Fruit fly (Drosophila melanogaster) whole organism, embryonic: ENCODE data around the gene Acp26Aa.
A peak's percentile ranks its signal among the peaks of the same experiment; 100 is the strongest.

Experiments
- ATbp ChIP-seq: fragments of 200-800 bp; sonication (Bioruptor generic); optimal IDR thresholded peaks from 2 replicates; lab custom pipeline; 2017; ENCODE audit warnings: missing biosample characterization, mild to moderate bottlenecking, missing genetic modification characterization, missing genetic modification reagents
- B-H1 ChIP-seq: fragments of 200-800 bp; sonication (Bioruptor generic); IDR thresholded peaks from 3 replicates; pipeline ENCODE4 v1.3.6; 2022; ENCODE audit warnings: missing biosample characterization, missing genetic modification characterization
- CG10462 ChIP-seq: fragments of 200-800 bp; sonication (Bioruptor generic); optimal IDR thresholded peaks from 2 replicates; lab custom pipeline; 2016; ENCODE audit warnings: missing biosample characterization, missing genetic modification characterization
- CG11093 ChIP-seq: fragments of 200-800 bp; sonication (Bioruptor generic); IDR thresholded peaks from 3 replicates; pipeline ENCODE4 v1.3.6; 2022; ENCODE audit warnings: missing biosample characterization, missing genetic modification characterization
- CG12769 ChIP-seq: fragments of 200-800 bp; sonication (Bioruptor generic); optimal IDR thresholded peaks from 2 replicates; lab custom pipeline; 2019; ENCODE audit warnings: missing biosample characterization, mild to moderate bottlenecking, missing genetic modification characterization, moderate library complexity
- CG13424 ChIP-seq: fragments of 200-800 bp; sonication (Bioruptor generic); optimal IDR thresholded peaks from 2 replicates; lab custom pipeline; 2019; ENCODE audit warnings: missing biosample characterization, mild to moderate bottlenecking, missing genetic modification characterization, moderate library complexity
- CG13624 ChIP-seq: fragments of 200-800 bp; sonication (Bioruptor generic); optimal IDR thresholded peaks from 2 replicates; lab custom pipeline; 2016; ENCODE audit warnings: missing biosample characterization, missing genetic modification characterization
- CG15514 ChIP-seq: fragments of 200-800 bp; sonication (Bioruptor generic); optimal IDR thresholded peaks from 3 replicates; lab custom pipeline; 2017; ENCODE audit warnings: missing biosample characterization, missing genetic modification characterization, mild to moderate bottlenecking, moderate library complexity, missing genetic modification reagents
- CG17829 ChIP-seq: fragments of 200-800 bp; optimal IDR thresholded peaks from 2 replicates; lab custom pipeline; 2019; ENCODE audit warnings: missing biosample characterization, mild to moderate bottlenecking, missing genetic modification characterization, moderate library complexity
- CG2678 ChIP-seq: fragments of 200-800 bp; sonication (Bioruptor generic); optimal IDR thresholded peaks from 3 replicates; lab custom pipeline; 2019; ENCODE audit warnings: missing biosample characterization, mild to moderate bottlenecking, missing genetic modification characterization, moderate library complexity
- CG3065 ChIP-seq: fragments of 200-800 bp; sonication (Bioruptor generic); optimal IDR thresholded peaks from 2 replicates; lab custom pipeline; 2016; ENCODE audit warnings: missing biosample characterization, missing genetic modification characterization
- CG31441 ChIP-seq: fragments of 200-800 bp; sonication (Bioruptor generic); IDR thresholded peaks from 2 replicates; pipeline ENCODE4 v1.3.6; 2022; ENCODE audit warnings: missing biosample characterization, missing genetic modification characterization
- CG4282 ChIP-seq: fragments of 200-800 bp; sonication (Bioruptor generic); optimal IDR thresholded peaks from 2 replicates; lab custom pipeline; 2016; ENCODE audit warnings: missing biosample characterization, missing genetic modification characterization
- CG7357 ChIP-seq: fragments of 200-800 bp; sonication (Bioruptor generic); IDR thresholded peaks from 3 replicates; pipeline ENCODE4 v1.3.6; 2022; ENCODE audit warnings: missing biosample characterization, missing genetic modification characterization
- CG7987 ChIP-seq: fragments of 200-800 bp; sonication (Bioruptor generic); optimal IDR thresholded peaks from 2 replicates; lab custom pipeline; 2018; ENCODE audit warnings: missing biosample characterization, mild to moderate bottlenecking, missing genetic modification characterization, moderate library complexity
- CG8290 ChIP-seq, 3 experiments: fragments of 200-800 bp; sonication (Bioruptor generic); optimal IDR thresholded peaks; 2 replicates each; lab custom pipeline; 2016 to 2019; ENCODE audit warnings: missing biosample characterization in 3 of 3, missing genetic modification characterization in 3 of 3, mild to moderate bottlenecking in 2 of 3, moderate library complexity in 1 of 3
- CG9437 ChIP-seq: fragments of 200-800 bp; sonication (Bioruptor generic); optimal IDR thresholded peaks from 2 replicates; lab custom pipeline; 2018; ENCODE audit warnings: missing biosample characterization, mild to moderate bottlenecking, missing genetic modification characterization
- CG9609 ChIP-seq: fragments of 200-800 bp; sonication (Bioruptor generic); optimal IDR thresholded peaks from 3 replicates; lab custom pipeline; 2016; ENCODE audit warnings: missing biosample characterization, missing genetic modification characterization
- CHES-1-like ChIP-seq: fragments of 200-800 bp; sonication (Bioruptor generic); optimal IDR thresholded peaks from 2 replicates; lab custom pipeline; 2016; ENCODE audit warnings: missing biosample characterization, missing genetic modification characterization
- Deaf1 ChIP-seq: fragments of 200-800 bp; optimal IDR thresholded peaks from 3 replicates; lab custom pipeline; 2019; ENCODE audit warnings: missing biosample characterization, mild to moderate bottlenecking, missing genetic modification characterization, moderate library complexity
- Dp ChIP-seq: fragments of 200-800 bp; sonication (Bioruptor generic); optimal IDR thresholded peaks from 2 replicates; lab custom pipeline; 2018; ENCODE audit warnings: missing biosample characterization, mild to moderate bottlenecking, missing genetic modification characterization, moderate library complexity
- Drgx ChIP-seq: fragments of 200-800 bp; sonication (Bioruptor generic); IDR thresholded peaks from 2 replicates; pipeline ENCODE4 v1.3.6; 2022; ENCODE audit warnings: missing biosample characterization, missing genetic modification characterization
- Eip74EF ChIP-seq, 2 experiments: fragments of 200-800 bp in 1 of 2; fragments of >200 bp in 1 of 2; sonication (Bioruptor generic) in 1 of 2; optimal IDR thresholded peaks; 2 replicates each; lab custom pipeline; 2017 to 2019; ENCODE audit warnings: missing biosample characterization in 2 of 2, missing genetic modification characterization in 2 of 2, mild to moderate bottlenecking in 1 of 2, moderate library complexity in 1 of 2
- HmgD ChIP-seq: fragments of 200-800 bp; sonication (Bioruptor generic); optimal IDR thresholded peaks from 3 replicates; lab custom pipeline; 2016; ENCODE audit warnings: missing biosample characterization, missing genetic modification characterization
- Hmx ChIP-seq: fragments of 200-800 bp; sonication (Bioruptor generic); optimal IDR thresholded peaks from 2 replicates; lab custom pipeline; 2016; ENCODE audit warnings: missing biosample characterization, missing genetic modification characterization
- Hr3 ChIP-seq: fragments of 200-800 bp; sonication (Bioruptor generic); optimal IDR thresholded peaks from 3 replicates; lab custom pipeline; 2016; ENCODE audit warnings: missing biosample characterization, missing genetic modification characterization
- Hr51 ChIP-seq, 2 experiments: fragments of 200-800 bp; sonication (Bioruptor generic); optimal IDR thresholded peaks; 2 replicates in 1 of 2; 3 replicates in 1 of 2; lab custom pipeline; 2016 to 2018; ENCODE audit warnings: missing biosample characterization in 2 of 2, missing genetic modification characterization in 2 of 2, mild to moderate bottlenecking in 1 of 2, moderate library complexity in 1 of 2
- Lpt ChIP-seq: fragments of >200 bp; optimal IDR thresholded peaks from 2 replicates; lab custom pipeline; 2018; ENCODE audit warnings: missing biosample characterization, missing genetic modification characterization
- Med ChIP-seq: fragments of 200-800 bp; sonication (Bioruptor generic); peaks from one replicate; lab custom pipeline; 2016; ENCODE audit warnings: missing biosample characterization, missing genetic modification characterization, mild to moderate bottlenecking, inconsistent platforms, moderate library complexity
- Sry-β ChIP-seq: fragments of 200-800 bp; sonication (Bioruptor generic); optimal IDR thresholded peaks from 2 replicates; lab custom pipeline; 2018; ENCODE audit warnings: missing biosample characterization, mild to moderate bottlenecking, missing genetic modification characterization, moderate library complexity
- abd-A ChIP-seq: fragments of 200-800 bp; sonication (Bioruptor generic); optimal IDR thresholded peaks from 3 replicates; lab custom pipeline; 2019; ENCODE audit warnings: missing biosample characterization, mild to moderate bottlenecking, missing genetic modification characterization, moderate library complexity
- chinmo ChIP-seq: fragments of 200-800 bp; sonication (Bioruptor generic); IDR thresholded peaks from 4 replicates; pipeline ENCODE4 v1.3.6; 2022; ENCODE audit warnings: missing biosample characterization, missing genetic modification characterization; ENCODE audit not compliant: partially characterized antibody
- crc ChIP-seq: fragments of 200-800 bp; sonication (Bioruptor generic); optimal IDR thresholded peaks from 2 replicates; lab custom pipeline; 2016; ENCODE audit warnings: missing biosample characterization, missing genetic modification characterization
- ems ChIP-seq: fragments of 200-800 bp; sonication (Bioruptor generic); optimal IDR thresholded peaks from 3 replicates; lab custom pipeline; 2016; ENCODE audit warnings: missing biosample characterization, missing genetic modification characterization
- en ChIP-seq: fragments of 200-800 bp; sonication (Bioruptor generic); optimal IDR thresholded peaks from 2 replicates; lab custom pipeline; 2016; ENCODE audit warnings: missing biosample characterization, missing genetic modification characterization
- exex ChIP-seq: fragments of 200-800 bp; sonication (Bioruptor generic); optimal IDR thresholded peaks from 4 replicates; lab custom pipeline; 2018; ENCODE audit warnings: missing biosample characterization, mild to moderate bottlenecking, missing genetic modification characterization, moderate library complexity
- fru ChIP-seq: fragments of >200 bp; optimal IDR thresholded peaks from 2 replicates; lab custom pipeline; 2017
- gsb-n ChIP-seq: fragments of 200-800 bp; sonication (Bioruptor generic); optimal IDR thresholded peaks from 3 replicates; lab custom pipeline; 2018; ENCODE audit warnings: missing biosample characterization, mild to moderate bottlenecking, missing genetic modification characterization
- lilli ChIP-seq: fragments of 200-800 bp; sonication (Bioruptor generic); optimal IDR thresholded peaks from 3 replicates; lab custom pipeline; 2016; ENCODE audit warnings: missing biosample characterization, missing genetic modification characterization
- nerfin-1 ChIP-seq: fragments of 200-800 bp; sonication (Bioruptor generic); optimal IDR thresholded peaks from 3 replicates; lab custom pipeline; 2019; ENCODE audit warnings: missing biosample characterization, mild to moderate bottlenecking, missing genetic modification characterization, moderate library complexity
- nom ChIP-seq: fragments of 200-800 bp; sonication (Bioruptor generic); optimal IDR thresholded peaks from 2 replicates; lab custom pipeline; 2017; ENCODE audit warnings: missing biosample characterization, missing genetic modification characterization, mild to moderate bottlenecking, moderate library complexity, missing genetic modification reagents
- oc ChIP-seq: fragments of 200-800 bp; sonication (Bioruptor generic); optimal IDR thresholded peaks from 2 replicates; lab custom pipeline; 2018; ENCODE audit warnings: missing biosample characterization, mild to moderate bottlenecking, missing genetic modification characterization, moderate library complexity
- sd ChIP-seq: fragments of 200-800 bp; sonication (Bioruptor generic); optimal IDR thresholded peaks from 3 replicates; lab custom pipeline; 2018; ENCODE audit warnings: missing biosample characterization, mild to moderate bottlenecking, missing genetic modification characterization, moderate library complexity
- sima ChIP-seq: fragments of 200-800 bp; sonication (Bioruptor generic); optimal IDR thresholded peaks from 2 replicates; lab custom pipeline; 2016; ENCODE audit warnings: missing biosample characterization, missing genetic modification characterization
- sna ChIP-seq: fragments of 200-800 bp; sonication (Bioruptor generic); IDR thresholded peaks from 2 replicates; pipeline ENCODE4 v1.3.6; 2022; ENCODE audit warnings: missing biosample characterization, missing genetic modification characterization; ENCODE audit not compliant: partially characterized antibody
- vfl ChIP-seq: fragments of 200-800 bp; sonication (Bioruptor generic); optimal IDR thresholded peaks from 2 replicates; lab custom pipeline; 2016; ENCODE audit warnings: missing biosample characterization, missing genetic modification characterization
- vvl ChIP-seq: fragments of 200-800 bp; sonication (Bioruptor generic); IDR thresholded peaks from 2 replicates; pipeline ENCODE4 v1.3.6; 2022; ENCODE audit warnings: missing biosample characterization, missing genetic modification characterization
- wor ChIP-seq: fragments of 200-800 bp; sonication (Bioruptor generic); IDR thresholded peaks from 2 replicates; pipeline ENCODE4 v1.3.6; 2022; ENCODE audit warnings: missing biosample characterization, missing genetic modification characterization
- z ChIP-seq: fragments of 200-800 bp; sonication (Bioruptor generic); IDR thresholded peaks from 3 replicates; pipeline ENCODE4 v1.3.6; 2022; ENCODE audit warnings: missing biosample characterization, missing genetic modification characterization
- zen2 ChIP-seq: fragments of 200-800 bp; sonication (Bioruptor generic); IDR thresholded peaks from 3 replicates; pipeline ENCODE4 v1.3.6; 2022; ENCODE audit warnings: missing biosample characterization, missing genetic modification characterization; ENCODE audit not compliant: partially characterized antibody
- zfh2 ChIP-seq: fragments of 200-800 bp; sonication (Bioruptor generic); optimal IDR thresholded peaks from 2 replicates; lab custom pipeline; 2016; ENCODE audit warnings: missing biosample characterization, missing genetic modification characterization

The Acp26Aa gene

dm6 chr2L:5886955-5887354, 6.7 kb downstream of the Acp26Aa start:
- no peak for TF ChIP-seq CG2678 (tag; lab: Kevin White, UChicago)
- no peak for TF ChIP-seq CG15514 (GFP tag; lab: Kevin White, UChicago)
- no peak for TF ChIP-seq wor
- no peak for TF ChIP-seq nerfin-1 (tag; lab: Kevin White, UChicago)
- TF ChIP-seq Hr3 (GFP tag; lab: Kevin White, UChicago), result no peak
- no peak for TF ChIP-seq gsb-n (tag; lab: Kevin White, UChicago)
- no peak for TF ChIP-seq CG10462 (GFP tag; lab: Kevin White, UChicago)
- no peak for TF ChIP-seq vfl (GFP tag; lab: Kevin White, UChicago)
- TF ChIP-seq nom, result no peak
- no peak for TF ChIP-seq CG31441 (GFP tag; lab: Robert Waterston, UW)
- no peak for TF ChIP-seq CG8290 (GFP tag; optimal IDR thresholded peaks at IDR 0.05; lab: Kevin White, UChicago)
- TF ChIP-seq CG8290 (tag; optimal IDR thresholded peaks at IDR 0.05; lab: Kevin White, UChicago), result no peak
- peak; percentile 33 for TF ChIP-seq CG12769
- peak; percentile 63; the same call in 1 of the 4 replicates for TF ChIP-seq chinmo (GFP tag; lab: Robert Waterston, UW)
- TF ChIP-seq CG13624, result no peak
- TF ChIP-seq CG17829, result no peak
- no peak for TF ChIP-seq CG7987 (GFP tag; lab: Kevin White, UChicago)
- TF ChIP-seq CG9437 (GFP tag; lab: Kevin White, UChicago), result no peak
- no peak for TF ChIP-seq Drgx
- no peak for TF ChIP-seq HmgD
- TF ChIP-seq ems, result no peak
- TF ChIP-seq sima (GFP tag; lab: Kevin White, UChicago), result no peak
- no peak for TF ChIP-seq Hmx
- no peak for TF ChIP-seq CG4282
- no peak for TF ChIP-seq CG7357 (GFP tag; lab: Robert Waterston, UW)
- 0 out of 3 replicates have a peak, but pooled peaks have one; percentile 44 for TF ChIP-seq z (GFP tag; lab: Robert Waterston, UW)
- peak; percentile 72 for TF ChIP-seq oc (tag; lab: Kevin White, UChicago)
- TF ChIP-seq CG11093 (GFP tag; lab: Robert Waterston, UW), result no peak
- no peak for TF ChIP-seq Sry-β (GFP tag; lab: Kevin White, UChicago)
- no peak for TF ChIP-seq CHES-1-like (GFP tag; lab: Kevin White, UChicago)
- no peak for TF ChIP-seq Med (GFP tag; lab: Kevin White, UChicago)
- 0 out of 3 replicates have a peak, but pooled peaks have one; percentile 1 for TF ChIP-seq zen2 (GFP tag; lab: Robert Waterston, UW)
- TF ChIP-seq fru (lab: Kevin White, UChicago), result no peak
- no peak for TF ChIP-seq ATbp (GFP tag; lab: Kevin White, UChicago)
- no peak for TF ChIP-seq lilli (GFP tag; lab: Kevin White, UChicago)
- TF ChIP-seq crc, result no peak
- no peak for TF ChIP-seq Hr51 (GFP tag; optimal IDR thresholded peaks at IDR 0.05; lab: Kevin White, UChicago)
- TF ChIP-seq Lpt (GFP tag; lab: Kevin White, UChicago), result no peak
- no peak for TF ChIP-seq sna (GFP tag; lab: Robert Waterston, UW)
- no peak for TF ChIP-seq exex (tag; lab: Kevin White, UChicago)
- TF ChIP-seq B-H1 (GFP tag; lab: Robert Waterston, UW), result no peak
- no peak for TF ChIP-seq zfh2 (GFP tag; lab: Kevin White, UChicago)
- peak; percentile 24 for TF ChIP-seq abd-A
- TF ChIP-seq CG3065 (GFP tag; lab: Kevin White, UChicago), result no peak
- peak; percentile 84 for TF ChIP-seq vvl (GFP tag; lab: Robert Waterston, UW)
- TF ChIP-seq Eip74EF (GFP tag; optimal IDR thresholded peaks at IDR 0.05; lab: Kevin White, UChicago), result peak in 1 of 2 experiments; percentile 55
- peak; percentile 27 for TF ChIP-seq Deaf1 (tag; lab: Kevin White, UChicago)
- TF ChIP-seq en (GFP tag; lab: Kevin White, UChicago), result no peak
- TF ChIP-seq CG9609 (GFP tag; lab: Kevin White, UChicago), result no peak
- no peak for TF ChIP-seq Dp (GFP tag; lab: Kevin White, UChicago)
- TF ChIP-seq CG13424 (tag; lab: Kevin White, UChicago), result no peak
- peak; percentile 77 for TF ChIP-seq sd
